Worm (Caenorhabditis elegans) whole organism, L2 larva: Measurements from ENCODE around the gene rig-3.
"Not testable (repeated sequence)": the region's sequence is repeated elsewhere in the genome, so short reads cannot be mapped to it uniquely, and the experiment has no call there.

ENCODE experiments used
- C34F6.9 ChIP-seq: fragments of 150-350 bp; optimal IDR thresholded peaks from 2 replicates; lab custom pipeline; 2014; ENCODE audit warnings: missing biosample characterization, missing genetic modification characterization
- F13H6.1 ChIP-seq: sonication (generic microtip); optimal IDR thresholded peaks from 2 replicates; lab custom pipeline; 2016; ENCODE audit warnings: missing genetic modification characterization, missing compliant biosample characterization
- Y55F3AM.14 ChIP-seq: fragments of 200-800 bp; sonication (Bioruptor generic); optimal IDR thresholded peaks from 2 replicates; lab custom pipeline; 2018; ENCODE audit warnings: mild to moderate bottlenecking, missing genetic modification characterization, missing compliant biosample characterization
- ZK546.5 ChIP-seq: sonication (generic microtip); optimal IDR thresholded peaks from 2 replicates; lab custom pipeline; 2017; ENCODE audit warnings: missing biosample characterization, missing genetic modification characterization
- alr-1 ChIP-seq: fragments of 150-350 bp; optimal IDR thresholded peaks from 2 replicates; lab custom pipeline; 2014; ENCODE audit warnings: missing biosample characterization, missing genetic modification characterization
- aly-2 ChIP-seq: fragments of 150-350 bp; optimal IDR thresholded peaks from 2 replicates; lab custom pipeline; 2014; ENCODE audit warnings: missing biosample characterization, missing genetic modification characterization
- blmp-1 ChIP-seq: sonication (generic microtip); optimal IDR thresholded peaks from 2 replicates; lab custom pipeline; 2017; ENCODE audit warnings: missing genetic modification characterization, mild to moderate bottlenecking, missing compliant biosample characterization, antibody characterized with exemption, moderate library complexity; ENCODE audit not compliant: insufficient read depth
- ceh-16 ChIP-seq: fragments of 150-350 bp; optimal IDR thresholded peaks from 2 replicates; lab custom pipeline; 2014; ENCODE audit warnings: missing biosample characterization, missing genetic modification characterization
- crh-2 ChIP-seq: sonication (generic microtip); optimal IDR thresholded peaks from 2 replicates; lab custom pipeline; 2017; ENCODE audit warnings: missing biosample characterization, missing genetic modification characterization
- dmd-4 ChIP-seq: sonication (generic microtip); optimal IDR thresholded peaks from 2 replicates; lab custom pipeline; 2017; ENCODE audit warnings: missing biosample characterization, missing genetic modification characterization
- egl-27 ChIP-seq: sonication (generic microtip); optimal IDR thresholded peaks from 3 replicates; lab custom pipeline; 2017; ENCODE audit warnings: missing biosample characterization, missing genetic modification reagents, missing genetic modification characterization
- elt-1 ChIP-seq: fragments of 150-350 bp; optimal IDR thresholded peaks from 2 replicates; lab custom pipeline; 2014; ENCODE audit warnings: missing biosample characterization, missing genetic modification characterization
- fos-1 ChIP-seq: fragments of 150-350 bp; optimal IDR thresholded peaks from 2 replicates; lab custom pipeline; 2014; ENCODE audit warnings: missing biosample characterization, missing genetic modification characterization
- gmeb-1 ChIP-seq: fragments of 150-350 bp; optimal IDR thresholded peaks from 2 replicates; lab custom pipeline; 2014; ENCODE audit warnings: missing biosample characterization, missing genetic modification characterization
- lin-13 ChIP-seq: fragments of 150-350 bp; optimal IDR thresholded peaks from 2 replicates; lab custom pipeline; 2014; ENCODE audit warnings: missing biosample characterization, missing genetic modification reagents, missing genetic modification characterization
- lin-39 ChIP-seq: fragments of 150-350 bp; optimal IDR thresholded peaks from 2 replicates; lab custom pipeline; 2014; ENCODE audit warnings: missing biosample characterization, missing genetic modification reagents, missing genetic modification characterization
- mab-5 ChIP-seq: fragments of 150-350 bp; optimal IDR thresholded peaks from 2 replicates; lab custom pipeline; 2014; ENCODE audit warnings: missing biosample characterization, missing genetic modification characterization
- mdl-1 ChIP-seq, 2 experiments: fragments of 150-350 bp in 1 of 2; sonication (generic microtip) in 1 of 2; optimal IDR thresholded peaks; 2 replicates each; lab custom pipeline; 2017; ENCODE audit warnings: missing biosample characterization in 2 of 2, missing genetic modification characterization in 2 of 2
- nhr-10 ChIP-seq: sonication (generic microtip); optimal IDR thresholded peaks from 2 replicates; lab custom pipeline; 2017; ENCODE audit warnings: missing biosample characterization, missing genetic modification characterization
- nhr-129 ChIP-seq: fragments of 150-350 bp; optimal IDR thresholded peaks from 2 replicates; lab custom pipeline; 2014; ENCODE audit warnings: missing biosample characterization, missing genetic modification characterization
- nhr-21 ChIP-seq: fragments of 150-350 bp; optimal IDR thresholded peaks from 2 replicates; lab custom pipeline; 2014; ENCODE audit warnings: missing biosample characterization, missing genetic modification characterization
- nhr-23 ChIP-seq: fragments of 150-350 bp; optimal IDR thresholded peaks from 2 replicates; lab custom pipeline; 2014; ENCODE audit warnings: missing biosample characterization, missing genetic modification reagents, missing genetic modification characterization
- peb-1 ChIP-seq: fragments of 150-350 bp; optimal IDR thresholded peaks from 2 replicates; lab custom pipeline; 2014; ENCODE audit warnings: missing biosample characterization, missing genetic modification characterization
- sem-4 ChIP-seq: fragments of 150-350 bp; optimal IDR thresholded peaks from 2 replicates; lab custom pipeline; 2014; ENCODE audit warnings: missing biosample characterization, missing genetic modification reagents, missing genetic modification characterization
- skn-1 ChIP-seq: sonication (generic microtip); optimal IDR thresholded peaks from 2 replicates; lab custom pipeline; 2017; ENCODE audit warnings: missing biosample characterization, missing genetic modification characterization
- sma-3 ChIP-seq: sonication (generic microtip); optimal IDR thresholded peaks from 2 replicates; lab custom pipeline; 2016; ENCODE audit warnings: missing genetic modification reagents, missing genetic modification characterization, missing compliant biosample characterization
- sma-9 ChIP-seq, 2 experiments: fragments of 150-350 bp in 1 of 2; sonication (generic microtip) in 1 of 2; optimal IDR thresholded peaks; 2 replicates each; lab custom pipeline; 2014 to 2016; ENCODE audit warnings: missing genetic modification characterization in 2 of 2, mild to moderate bottlenecking in 1 of 2, missing biosample characterization in 1 of 2, missing compliant biosample characterization in 1 of 2, missing genetic modification reagents in 1 of 2, moderate library complexity in 1 of 2
- snpc-4 ChIP-seq: fragments of 150-350 bp; optimal IDR thresholded peaks from 2 replicates; lab custom pipeline; 2014; ENCODE audit warnings: missing biosample characterization, missing genetic modification characterization
- unc-55 ChIP-seq: fragments of 150-350 bp; sonication (generic microtip); optimal IDR thresholded peaks from 3 replicates; lab custom pipeline; 2014; ENCODE audit warnings: missing biosample characterization, missing genetic modification reagents, missing genetic modification characterization
- unc-62 ChIP-seq: fragments of 150-350 bp; optimal IDR thresholded peaks from 2 replicates; lab custom pipeline; 2014; ENCODE audit warnings: missing biosample characterization, missing genetic modification reagents, missing genetic modification characterization
- zag-1 ChIP-seq: fragments of 150-350 bp; optimal IDR thresholded peaks from 2 replicates; lab custom pipeline; 2014; ENCODE audit warnings: missing biosample characterization, missing genetic modification characterization
- ztf-1 ChIP-seq: fragments of 200-800 bp; sonication (Bioruptor generic); conservative IDR thresholded peaks from 2 replicates; pipeline ENCODE4 v1.3.6; 2022; ENCODE audit warnings: missing genetic modification characterization, missing compliant biosample characterization

rig-3 gene

DNA sequence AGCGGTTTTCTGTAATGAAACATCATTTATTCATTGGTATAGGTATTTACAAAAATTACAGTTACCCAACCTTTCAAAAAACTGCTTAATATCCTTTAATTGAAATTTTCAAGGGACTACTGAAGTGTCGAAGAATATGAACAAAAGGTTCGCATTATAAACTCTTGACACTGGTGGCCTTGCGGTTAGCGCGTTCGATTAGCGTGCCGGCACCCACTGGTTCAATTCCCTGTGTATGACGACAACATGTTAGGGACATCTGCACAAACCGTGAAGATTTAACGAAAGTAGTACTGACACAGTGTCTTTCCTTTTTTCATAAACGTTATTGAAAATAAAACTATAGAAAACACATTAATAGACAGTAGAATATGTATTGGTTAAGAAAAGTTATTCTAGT is 14.3 kb downstream of the rig-3 start:
- TF ChIP-seq ceh-16 (tag; lab: Kevin White, UChicago) (no peak), egl-27 (tag; lab: Kevin White, UChicago) (peak; percentile 47), nhr-23 (tag; lab: Kevin White, UChicago) (no peak), nhr-129 (tag; lab: Kevin White, UChicago) (peak; percentile 66), F13H6.1 (tag; lab: Kevin White, UChicago) (peak; percentile 40), sma-3 (peak; percentile 63), crh-2 (tag; lab: Kevin White, UChicago) (peak; percentile 66), fos-1 (peak; percentile 59), lin-39 (tag; lab: Kevin White, UChicago) (no peak), nhr-21 (tag; lab: Kevin White, UChicago) (peak; percentile 11), sma-9 (GFP tag; optimal IDR thresholded peaks at IDR 0.05; lab: Kevin White, UChicago) (peak; percentile 82), sma-9 (tag; optimal IDR thresholded peaks at IDR 0.05; lab: Kevin White, UChicago) (no peak), C34F6.9 (tag; lab: Kevin White, UChicago) (peak; percentile 10), lin-13 (peak; percentile 31), Y55F3AM.14 (GFP tag; lab: Kevin White, UChicago) (peak; percentile 62), ztf-1 (no peak), gmeb-1 (tag; lab: Kevin White, UChicago) (no peak)

DNA sequence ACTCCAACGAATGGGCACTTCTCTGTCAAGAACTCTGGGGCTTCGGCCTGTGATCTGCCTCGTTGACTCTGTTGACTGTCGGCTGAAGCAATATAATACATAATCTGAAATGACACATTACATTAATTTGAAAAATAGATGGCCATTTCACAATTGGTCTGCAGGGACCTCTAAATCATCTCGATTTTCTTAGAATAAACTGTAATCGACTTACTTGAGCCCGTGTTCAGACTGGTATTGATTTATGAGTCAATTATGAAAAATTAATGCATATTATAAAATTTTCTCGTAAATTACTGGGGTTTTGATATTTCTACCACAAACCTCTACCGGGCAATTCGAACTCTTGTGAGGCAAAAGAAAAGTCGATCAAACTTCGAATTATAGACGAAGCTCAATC is 15.3 kb downstream of the rig-3 start, which contains the start of gene C53B7.6:
Gene C53B7.6 (minus strand): TSS at position 101 of the 400 bp plus-strand sequence.
- TF ChIP-seq sem-4 (tag; lab: Kevin White, UChicago); zag-1; skn-1 (tag; lab: Kevin White, UChicago): not testable (repeated sequence)

- TF ChIP-seq nhr-129 (tag; lab: Kevin White, UChicago): no peak
- no peak for TF ChIP-seq ZK546.5
- no peak for TF ChIP-seq alr-1 (tag; lab: Kevin White, UChicago)
- no peak for TF ChIP-seq skn-1 (tag; lab: Kevin White, UChicago)
- TF ChIP-seq zag-1: no peak
- no peak for TF ChIP-seq blmp-1 (tag; lab: Kevin White, UChicago)
These were observed 21.3 kb downstream of the rig-3 start, which contains the start of gene F41C6.4 for ce11 chrX:6874723-6875122. Gene F41C6.4, minus strand, starts transcription at chrX:6874823.

ce11 chrX:6875273-6875672 is 21.9 kb downstream of the rig-3 start:
- TF ChIP-seq aly-2 (tag; lab: Kevin White, UChicago) (no peak), dmd-4 (tag; lab: Kevin White, UChicago) (no peak), mdl-1 (tag; optimal IDR thresholded peaks at IDR 0.05; lab: Kevin White, UChicago) (no peak), peb-1 (tag; lab: Kevin White, UChicago) (no peak), sma-3 (no peak), snpc-4 (no peak), F13H6.1 (tag; lab: Kevin White, UChicago) (no peak)

DNA sequence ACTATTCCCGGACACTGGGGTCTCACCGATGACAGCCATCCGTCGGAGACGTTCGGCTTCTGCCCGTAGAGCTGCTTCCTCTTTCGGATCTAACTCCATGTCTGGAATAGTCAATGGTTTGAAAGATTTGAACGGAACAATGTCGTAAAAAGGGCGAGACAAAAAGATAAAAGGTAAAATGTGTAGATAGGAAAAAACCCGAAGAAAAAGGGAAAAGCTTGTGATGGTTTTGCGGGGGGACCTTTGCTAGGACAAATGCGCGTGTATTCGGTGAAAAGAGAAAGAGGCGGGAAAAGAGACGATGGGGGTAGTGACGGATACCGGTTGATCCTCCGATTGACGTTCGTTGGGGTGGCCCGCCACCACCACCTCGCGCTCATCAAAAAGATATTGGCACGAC is 24.0 kb downstream of the rig-3 start, which contains the start of gene col-173:
Gene col-173 (minus strand): TSS at position 101 of the 400 bp plus-strand sequence.
- no peak for TF ChIP-seq nhr-10
- TF ChIP-seq crh-2 (tag; lab: Kevin White, UChicago): no peak
- no peak for TF ChIP-seq peb-1 (tag; lab: Kevin White, UChicago)
- no peak for TF ChIP-seq sma-9 (GFP tag; optimal IDR thresholded peaks at IDR 0.05; lab: Kevin White, UChicago)
- no peak for TF ChIP-seq sma-9 (tag; optimal IDR thresholded peaks at IDR 0.05; lab: Kevin White, UChicago)
- no peak for TF ChIP-seq dmd-4 (tag; lab: Kevin White, UChicago)
- TF ChIP-seq skn-1 (tag; lab: Kevin White, UChicago): no peak
- no peak for TF ChIP-seq elt-1 (tag; lab: Kevin White, UChicago)
- no peak for TF ChIP-seq alr-1 (tag; lab: Kevin White, UChicago)
- TF ChIP-seq zag-1: no peak
- TF ChIP-seq unc-62 (GFP tag; lab: Kevin White, UChicago): no peak
- TF ChIP-seq nhr-23 (tag; lab: Kevin White, UChicago): no peak
- TF ChIP-seq Y55F3AM.14 (GFP tag; lab: Kevin White, UChicago): no peak
- no peak for TF ChIP-seq mab-5

DNA sequence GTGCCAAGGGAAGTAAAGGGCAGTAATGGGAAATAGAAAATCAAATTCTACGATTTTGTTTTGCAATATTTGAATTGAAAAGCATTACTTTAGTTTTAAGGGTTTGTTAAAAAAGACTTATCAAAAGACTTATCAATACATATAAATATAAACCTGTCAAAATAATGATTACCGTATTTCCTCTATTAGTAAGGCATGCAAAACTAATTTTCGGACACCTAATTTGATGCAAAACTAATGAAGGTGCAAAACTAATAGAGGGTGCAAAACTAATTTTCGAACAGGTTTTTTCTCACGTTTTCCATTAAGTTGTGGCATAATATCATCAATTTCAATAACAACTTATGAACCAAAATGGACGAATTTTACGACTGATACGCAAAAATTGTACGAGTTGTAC is 28.4 kb downstream of the rig-3 start, which contains the start of gene F41C6.6:
Gene F41C6.6 (minus strand): TSS at position 101 of the 400 bp plus-strand sequence.
- TF ChIP-seq nhr-21 (tag; lab: Kevin White, UChicago); nhr-23 (tag; lab: Kevin White, UChicago); unc-55: not testable (repeated sequence)
